Worm (Caenorhabditis elegans) whole organism, young adult: ENCODE results near the gene F20D12.7.

Source experiments
- F33H1.4 ChIP-seq: fragments of 200-800 bp; sonication (Bioruptor generic); IDR thresholded peaks from 2 replicates; pipeline ENCODE4 v1.3.6; 2022; ENCODE audit warnings: missing genetic modification reagents, missing genetic modification characterization, missing compliant biosample characterization
- K12H6.12 ChIP-seq: fragments of 200-800 bp; sonication (Bioruptor generic); optimal IDR thresholded peaks from 2 replicates; lab custom pipeline; 2018; ENCODE audit warnings: mild to moderate bottlenecking, missing genetic modification characterization, missing compliant biosample characterization
- Y67H2A.10 ChIP-seq: fragments of 200-800 bp; sonication (Bioruptor generic); conservative IDR thresholded peaks from 2 replicates; pipeline ENCODE4 v1.3.6; 2022; ENCODE audit warnings: missing genetic modification reagents, missing genetic modification characterization, missing compliant biosample characterization
- akir-1 ChIP-seq: fragments of 200-800 bp; sonication (Bioruptor generic); optimal IDR thresholded peaks from 2 replicates; lab custom pipeline; 2018; ENCODE audit warnings: mild to moderate bottlenecking, missing genetic modification characterization, moderate library complexity, missing compliant biosample characterization
- ceh-40 ChIP-seq: fragments of 200-800 bp; sonication (Bioruptor generic); IDR thresholded peaks from 2 replicates; pipeline ENCODE4 v1.3.6; 2022; ENCODE audit warnings: missing genetic modification characterization, missing compliant biosample characterization
- hrde-1 ChIP-seq: sonication (generic microtip); optimal IDR thresholded peaks from 2 replicates; lab custom pipeline; 2016; ENCODE audit warnings: missing genetic modification characterization, mild to moderate bottlenecking, missing compliant biosample characterization, moderate library complexity, missing genotype, missing genetic modification reagents, borderline replicate concordance
- lag-1 ChIP-seq: fragments of 200-800 bp; sonication (Bioruptor generic); IDR thresholded peaks from 2 replicates; pipeline ENCODE4 v1.3.6; 2022; ENCODE audit warnings: missing genetic modification reagents, missing genetic modification characterization, missing compliant biosample characterization

DNA sequence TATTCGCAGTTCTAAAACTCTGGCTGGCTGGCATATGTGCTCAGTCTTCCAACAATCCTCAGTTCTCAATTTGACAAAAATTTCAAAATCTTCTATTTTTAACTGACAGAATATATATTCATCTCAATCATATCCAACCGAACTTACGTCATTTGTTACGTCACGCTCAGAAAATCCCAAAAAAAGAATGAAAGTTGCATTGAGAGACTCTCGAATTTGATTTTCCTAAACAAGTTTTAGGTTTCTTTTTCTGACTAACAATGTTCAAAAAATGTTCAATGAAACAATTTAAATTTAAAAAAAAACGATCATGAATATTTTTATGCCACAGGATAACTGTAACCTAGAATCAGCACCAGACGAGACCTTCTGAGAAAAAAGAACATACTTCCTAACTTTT, 40.8 kb downstream of the F20D12.7 start:
- TF ChIP-seq K12H6.12 (tag; lab: Kevin White, UChicago), result no peak
- TF ChIP-seq F33H1.4, result no peak
- TF ChIP-seq hrde-1 (tag; lab: Kevin White, UChicago), result no peak
- no peak for TF ChIP-seq akir-1
- TF ChIP-seq ceh-40 (GFP tag; lab: Robert Waterston, UW), result no peak
- no peak for TF ChIP-seq Y67H2A.10 (GFP tag; lab: Robert Waterston, UW)
- no peak for TF ChIP-seq lag-1
